Fruit fly (Drosophila melanogaster) whole organism, embryonic: ENCODE measurements around the gene CG46460.

Source experiments
- Atf3 ChIP-seq: fragments of 200-800 bp; sonication (Bioruptor generic); optimal IDR thresholded peaks from 3 replicates; lab custom pipeline; 2016; ENCODE audit warnings: missing biosample characterization, missing genetic modification characterization
- BtbVII ChIP-seq: fragments of 200-800 bp; sonication (Bioruptor generic); optimal IDR thresholded peaks from 3 replicates; lab custom pipeline; 2017; ENCODE audit warnings: missing biosample characterization, mild to moderate bottlenecking, missing genetic modification characterization
- CG10147 ChIP-seq: fragments of 200-800 bp; sonication (Bioruptor generic); optimal IDR thresholded peaks from 2 replicates; lab custom pipeline; 2019; ENCODE audit warnings: missing biosample characterization, mild to moderate bottlenecking, missing genetic modification characterization, moderate library complexity
- CG10979 ChIP-seq: fragments of 200-800 bp; sonication (Bioruptor generic); optimal IDR thresholded peaks from 2 replicates; lab custom pipeline; 2018; ENCODE audit warnings: missing biosample characterization, mild to moderate bottlenecking, missing genetic modification characterization, moderate library complexity
- CG11560 ChIP-seq: fragments of 200-800 bp; sonication (Bioruptor generic); IDR thresholded peaks from 3 replicates; pipeline ENCODE4 v1.3.6; 2022; ENCODE audit warnings: missing biosample characterization, missing genetic modification characterization
- CG1233 ChIP-seq: fragments of 200-800 bp; sonication (Bioruptor generic); optimal IDR thresholded peaks from 4 replicates; lab custom pipeline; 2018; ENCODE audit warnings: missing biosample characterization, mild to moderate bottlenecking, missing genetic modification characterization
- CG12391 ChIP-seq: fragments of 200-800 bp; sonication (Bioruptor generic); optimal IDR thresholded peaks from 3 replicates; lab custom pipeline; 2018; ENCODE audit warnings: missing biosample characterization, mild to moderate bottlenecking, missing genetic modification characterization, moderate library complexity
- CG13424 ChIP-seq: fragments of 200-800 bp; sonication (Bioruptor generic); optimal IDR thresholded peaks from 2 replicates; lab custom pipeline; 2019; ENCODE audit warnings: missing biosample characterization, mild to moderate bottlenecking, missing genetic modification characterization, moderate library complexity
- CG14050 ChIP-seq: fragments of 200-800 bp; sonication (Bioruptor generic); IDR thresholded peaks from 3 replicates; pipeline ENCODE4 v1.3.6; 2022; ENCODE audit warnings: missing biosample characterization, missing genetic modification characterization
- CG15269 ChIP-seq: fragments of 200-800 bp; sonication (Bioruptor generic); optimal IDR thresholded peaks from 2 replicates; lab custom pipeline; 2018; ENCODE audit warnings: missing biosample characterization, mild to moderate bottlenecking, missing genetic modification characterization, moderate library complexity
- CG15479 ChIP-seq: fragments of 200-800 bp; sonication (Bioruptor generic); optimal IDR thresholded peaks from 3 replicates; lab custom pipeline; 2019; ENCODE audit warnings: missing biosample characterization, mild to moderate bottlenecking, missing genetic modification characterization, moderate library complexity
- CG17612 ChIP-seq: fragments of 200-800 bp; sonication (Bioruptor generic); IDR thresholded peaks from 2 replicates; pipeline ENCODE4 v1.3.6; 2022; ENCODE audit warnings: missing biosample characterization, missing genetic modification characterization
- CG17912 ChIP-seq: fragments of 200-800 bp; sonication (Bioruptor generic); optimal IDR thresholded peaks from 2 replicates; lab custom pipeline; 2018; ENCODE audit warnings: missing biosample characterization, mild to moderate bottlenecking, missing genetic modification characterization
- CG18011 ChIP-seq: fragments of 200-800 bp; sonication (Bioruptor generic); optimal IDR thresholded peaks from 2 replicates; lab custom pipeline; 2017; ENCODE audit warnings: missing biosample characterization, missing genetic modification characterization, mild to moderate bottlenecking, moderate library complexity, missing genotype
- CG2875 ChIP-seq: fragments of 200-800 bp; sonication (Bioruptor generic); optimal IDR thresholded peaks from 2 replicates; lab custom pipeline; 2017; ENCODE audit warnings: missing biosample characterization, mild to moderate bottlenecking, missing genetic modification characterization, missing genetic modification reagents
- CG31365 ChIP-seq: fragments of 200-800 bp; sonication (Bioruptor generic); optimal IDR thresholded peaks from 2 replicates; lab custom pipeline; 2018; ENCODE audit warnings: missing biosample characterization, mild to moderate bottlenecking, missing genetic modification characterization
- CG32532 ChIP-seq: fragments of 200-800 bp; sonication (Bioruptor generic); IDR thresholded peaks from 2 replicates; pipeline ENCODE4 v1.3.6; 2022; ENCODE audit warnings: missing biosample characterization, missing genetic modification characterization
- CG7372 ChIP-seq: fragments of 200-800 bp; sonication (Bioruptor generic); IDR thresholded peaks from 2 replicates; pipeline ENCODE4 v1.3.6; 2022; ENCODE audit warnings: missing biosample characterization, missing genetic modification characterization
- CG7928 ChIP-seq: fragments of 200-800 bp; sonication (Bioruptor generic); optimal IDR thresholded peaks from 2 replicates; lab custom pipeline; 2017; ENCODE audit warnings: missing biosample characterization, mild to moderate bottlenecking, missing genetic modification characterization
- CG8359 ChIP-seq: fragments of 200-800 bp; sonication (Bioruptor generic); optimal IDR thresholded peaks from 2 replicates; lab custom pipeline; 2017; ENCODE audit warnings: missing biosample characterization, mild to moderate bottlenecking, missing genetic modification characterization, borderline replicate concordance
- CG9609 ChIP-seq: fragments of 200-800 bp; sonication (Bioruptor generic); optimal IDR thresholded peaks from 3 replicates; lab custom pipeline; 2016; ENCODE audit warnings: missing biosample characterization, missing genetic modification characterization
- Doc3 ChIP-seq: fragments of 200-800 bp; sonication (Bioruptor generic); IDR thresholded peaks from 3 replicates; pipeline ENCODE4 v1.3.6; 2022; ENCODE audit warnings: missing biosample characterization, missing genetic modification characterization; ENCODE audit not compliant: partially characterized antibody
- Dref ChIP-seq: fragments of 200-800 bp; sonication (Bioruptor generic); IDR thresholded peaks from 2 replicates; pipeline ENCODE4 v1.3.6; 2022; ENCODE audit warnings: missing biosample characterization, missing genetic modification characterization
- Eip74EF ChIP-seq, 2 experiments: fragments of 200-800 bp in 1 of 2; fragments of >200 bp in 1 of 2; sonication (Bioruptor generic) in 1 of 2; optimal IDR thresholded peaks; 2 replicates each; lab custom pipeline; 2017 to 2019; ENCODE audit warnings: missing biosample characterization in 2 of 2, missing genetic modification characterization in 2 of 2, mild to moderate bottlenecking in 1 of 2, moderate library complexity in 1 of 2
- Fer1 ChIP-seq: fragments of 200-800 bp; sonication (Bioruptor generic); optimal IDR thresholded peaks from 2 replicates; lab custom pipeline; 2017; ENCODE audit warnings: missing biosample characterization, mild to moderate bottlenecking, missing genetic modification characterization
- MTF-1 ChIP-seq: fragments of 200-800 bp; sonication (Bioruptor generic); optimal IDR thresholded peaks from 2 replicates; lab custom pipeline; 2018; ENCODE audit warnings: missing biosample characterization, mild to moderate bottlenecking, missing genetic modification characterization, borderline replicate concordance
- Meics ChIP-seq: fragments of 200-800 bp; sonication (Bioruptor generic); optimal IDR thresholded peaks from 2 replicates; lab custom pipeline; 2017; ENCODE audit warnings: missing biosample characterization, mild to moderate bottlenecking, missing genetic modification characterization
- Poxn ChIP-seq: fragments of 200-800 bp; sonication (Bioruptor generic); IDR thresholded peaks from 2 replicates; pipeline ENCODE4 v1.3.6; 2022; ENCODE audit warnings: missing biosample characterization, missing genetic modification characterization
- Ptx1 ChIP-seq: fragments of 200-800 bp; sonication (Bioruptor generic); IDR thresholded peaks from 2 replicates; pipeline ENCODE4 v1.3.6; 2022; ENCODE audit warnings: missing biosample characterization, missing genetic modification characterization
- Side ChIP-seq: fragments of 200-800 bp; sonication (Bioruptor generic); optimal IDR thresholded peaks from 2 replicates; lab custom pipeline; 2016; ENCODE audit warnings: missing biosample characterization, missing genetic modification characterization
- Sry-β ChIP-seq: fragments of 200-800 bp; sonication (Bioruptor generic); optimal IDR thresholded peaks from 2 replicates; lab custom pipeline; 2018; ENCODE audit warnings: missing biosample characterization, mild to moderate bottlenecking, missing genetic modification characterization, moderate library complexity
- Sry-δ ChIP-seq: fragments of 200-800 bp; sonication (Bioruptor generic); optimal IDR thresholded peaks from 2 replicates; lab custom pipeline; 2016; ENCODE audit warnings: missing biosample characterization, missing genetic modification characterization
- Xbp1 ChIP-seq: fragments of 200-800 bp; sonication (Bioruptor generic); optimal IDR thresholded peaks from 3 replicates; lab custom pipeline; 2016; ENCODE audit warnings: missing biosample characterization, mild to moderate bottlenecking, missing genetic modification characterization
- ara ChIP-seq: fragments of 200-800 bp; sonication (Bioruptor generic); IDR thresholded peaks from 2 replicates; pipeline ENCODE4 v1.3.6; 2022; ENCODE audit warnings: missing biosample characterization, missing genetic modification characterization
- bigmax ChIP-seq: fragments of 200-800 bp; sonication (Bioruptor generic); optimal IDR thresholded peaks from 2 replicates; lab custom pipeline; 2018; ENCODE audit warnings: missing biosample characterization, mild to moderate bottlenecking, missing genetic modification characterization
- br ChIP-seq: fragments of >200 bp; optimal IDR thresholded peaks from 2 replicates; lab custom pipeline; 2017
- corto ChIP-seq: fragments of 200-800 bp; sonication (Bioruptor generic); optimal IDR thresholded peaks from 2 replicates; lab custom pipeline; 2016; ENCODE audit warnings: missing biosample characterization, mild to moderate bottlenecking, missing genetic modification characterization, moderate library complexity
- dati ChIP-seq: fragments of 200-800 bp; sonication (Bioruptor generic); IDR thresholded peaks from 2 replicates; pipeline ENCODE4 v1.3.6; 2022; ENCODE audit warnings: missing biosample characterization, missing genetic modification characterization
- disco-r ChIP-seq: fragments of 200-800 bp; sonication (Bioruptor generic); optimal IDR thresholded peaks from 2 replicates; lab custom pipeline; 2016; ENCODE audit warnings: missing biosample characterization, missing genetic modification characterization
- eve ChIP-seq, 2 experiments: fragments of >200 bp; optimal IDR thresholded peaks; 2 replicates each; lab custom pipeline; 2017; ENCODE audit warnings: missing biosample characterization in 2 of 2, missing genetic modification characterization in 2 of 2
- ftz-f1 ChIP-seq: fragments of 200-800 bp; sonication (Bioruptor generic); optimal IDR thresholded peaks from 2 replicates; lab custom pipeline; 2016; ENCODE audit warnings: missing biosample characterization, missing genetic modification characterization
- jumu ChIP-seq: fragments of 200-800 bp; sonication (Bioruptor generic); optimal IDR thresholded peaks from 3 replicates; lab custom pipeline; 2016; ENCODE audit warnings: missing biosample characterization, missing genetic modification characterization
- kni ChIP-seq: fragments of 200-800 bp; sonication (Bioruptor generic); optimal IDR thresholded peaks from 3 replicates; lab custom pipeline; 2017; ENCODE audit warnings: mild to moderate bottlenecking, missing biosample characterization, missing genetic modification reagents, missing genetic modification characterization
- knrl ChIP-seq: fragments of 200-800 bp; sonication (Bioruptor generic); IDR thresholded peaks from 3 replicates; pipeline ENCODE4 v1.3.6; 2022; ENCODE audit warnings: missing biosample characterization, missing genetic modification characterization; ENCODE audit not compliant: partially characterized antibody
- pb ChIP-seq: fragments of 200-800 bp; sonication (Bioruptor generic); optimal IDR thresholded peaks from 3 replicates; lab custom pipeline; 2016; ENCODE audit warnings: missing biosample characterization, missing genetic modification characterization
- pros ChIP-seq: fragments of 200-800 bp; sonication (Bioruptor generic); optimal IDR thresholded peaks from 3 replicates; lab custom pipeline; 2019; ENCODE audit warnings: missing biosample characterization, mild to moderate bottlenecking, missing genetic modification characterization, moderate library complexity
- slp2 ChIP-seq: fragments of 200-800 bp; sonication (Bioruptor generic); optimal IDR thresholded peaks from 2 replicates; lab custom pipeline; 2016; ENCODE audit warnings: missing biosample characterization, missing genetic modification characterization
- sr ChIP-seq: fragments of 200-800 bp; sonication (Bioruptor generic); IDR thresholded peaks from 3 replicates; pipeline ENCODE4 v1.3.6; 2022; ENCODE audit warnings: missing biosample characterization, missing genetic modification characterization
- tx ChIP-seq: fragments of 200-800 bp; sonication (Bioruptor generic); optimal IDR thresholded peaks from 2 replicates; lab custom pipeline; 2016; ENCODE audit warnings: missing biosample characterization, missing genetic modification characterization
- vvl ChIP-seq: fragments of 200-800 bp; sonication (Bioruptor generic); IDR thresholded peaks from 2 replicates; pipeline ENCODE4 v1.3.6; 2022; ENCODE audit warnings: missing biosample characterization, missing genetic modification characterization

Gene CG46460

DNA sequence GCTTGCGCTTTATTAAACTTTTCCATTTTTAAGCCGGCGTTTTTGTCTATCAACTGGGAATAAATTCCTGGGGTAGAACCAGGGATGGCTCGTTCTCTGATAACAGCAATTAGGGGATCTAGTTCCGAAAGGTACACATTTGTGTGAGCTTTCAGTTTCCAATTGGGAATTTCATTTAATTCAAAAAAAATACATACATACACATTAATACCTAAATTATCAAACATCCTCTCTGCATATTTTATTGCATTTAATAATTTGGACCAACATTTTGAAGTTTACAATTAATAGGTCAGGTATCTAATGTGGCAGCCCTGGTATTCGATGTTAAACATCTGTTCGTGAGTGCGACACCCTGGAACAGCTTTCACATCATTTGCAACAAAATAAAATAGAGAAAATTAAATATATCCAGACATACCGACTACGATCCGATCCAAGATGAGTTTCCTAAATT, 32.0 kb upstream of the CG46460 start, which contains the start of the genes CG15011 and CG1309 (continued):
- TF ChIP-seq slp2 (GFP tag; lab: Kevin White, UChicago) (peak; percentile 78), CG1233 (GFP tag; lab: Kevin White, UChicago) (peak; percentile 71), Fer1 (GFP tag; lab: Kevin White, UChicago) (peak; percentile 85), CG8359 (no peak), disco-r (GFP tag; lab: Kevin White, UChicago) (peak; percentile 71), Side (GFP tag; lab: Kevin White, UChicago) (peak; percentile 80), pb (GFP tag; lab: Kevin White, UChicago) (peak; percentile 82), dati (GFP tag; lab: Robert Waterston, UW) (no peak), corto (no peak), CG9609 (GFP tag; lab: Kevin White, UChicago) (peak; percentile 82), CG17912 (GFP tag; lab: Kevin White, UChicago) (peak; percentile 28), Doc3 (0 out of 3 replicates have a peak, but pooled peaks have one; percentile 40), CG10147 (GFP tag; lab: Kevin White, UChicago) (peak; percentile 81), CG11560 (peak; percentile 41; the same call in 1 of the 3 replicates), Meics (peak; percentile 77), kni (GFP tag; lab: Kevin White, UChicago) (peak; percentile 59), Poxn (0 out of 2 replicates have a peak, but pooled peaks have one; percentile 24), br (lab: Kevin White, UChicago) (no peak), CG13424 (tag; lab: Kevin White, UChicago) (peak; percentile 90), eve (GFP tag; optimal IDR thresholded peaks at IDR 0.05; lab: Kevin White, UChicago) (no peak), vvl (peak; percentile 84), Atf3 (GFP tag; lab: Kevin White, UChicago) (peak; percentile 85), CG15269 (tag; lab: Kevin White, UChicago) (peak; percentile 84), Xbp1 (peak; percentile 90), sr (GFP tag; lab: Robert Waterston, UW) (no peak), CG7372 (peak; percentile 80), CG32532 (GFP tag; lab: Robert Waterston, UW) (peak; percentile 83), MTF-1 (GFP tag; lab: Kevin White, UChicago) (no peak), Dref (GFP tag; lab: Robert Waterston, UW) (no peak), CG2875 (GFP tag; lab: Kevin White, UChicago) (peak; percentile 28), CG12391 (peak; percentile 93), CG18011 (GFP tag; lab: Kevin White, UChicago) (peak; percentile 70), Sry-β (GFP tag; lab: Kevin White, UChicago) (peak; percentile 67), CG17612 (GFP tag; lab: Robert Waterston, UW) (0 out of 2 replicates have a peak, but pooled peaks have one; percentile 6), bigmax (GFP tag; lab: Kevin White, UChicago) (no peak), CG10979 (peak; percentile 81), CG31365 (peak; percentile 5), ftz-f1 (no peak), Sry-δ (GFP tag; lab: Kevin White, UChicago) (peak; percentile 70), Ptx1 (GFP tag; lab: Robert Waterston, UW) (peak; percentile 89), Eip74EF (GFP tag; optimal IDR thresholded peaks at IDR 0.05; lab: Kevin White, UChicago) (peak in 1 of 2 experiments; percentile 53), CG14050 (GFP tag; lab: Robert Waterston, UW) (peak; percentile 62), pros (no peak), CG15479 (GFP tag; lab: Kevin White, UChicago) (no peak), ara (GFP tag; lab: Robert Waterston, UW) (no peak), jumu (peak; percentile 81), CG7928 (peak; percentile 100), BtbVII (GFP tag; lab: Kevin White, UChicago) (no peak), knrl (GFP tag; lab: Robert Waterston, UW) (peak; percentile 69), tx (peak; percentile 82)
